Worm (Caenorhabditis elegans) whole organism, midembryonic: ENCODE measurements around the gene klp-12.

ENCODE experiments used
- cog-1 ChIP-seq: sonication (generic microtip); optimal IDR thresholded peaks from 2 replicates; lab custom pipeline; 2016; ENCODE audit warnings: missing genetic modification characterization, missing compliant biosample characterization
- klf-2 ChIP-seq: fragments of 200-800 bp; sonication (Bioruptor generic); conservative IDR thresholded peaks from 2 replicates; pipeline ENCODE4 v1.3.6; 2022; ENCODE audit warnings: missing genetic modification reagents, missing genetic modification characterization, missing compliant biosample characterization
- ztf-23 ChIP-seq: fragments of 200-800 bp; sonication (Bioruptor generic); IDR thresholded peaks from 2 replicates; pipeline ENCODE4 v1.3.6; 2022; ENCODE audit warnings: missing genetic modification reagents, missing genetic modification characterization, missing compliant biosample characterization
- ztf-29 ChIP-seq: fragments of 200-800 bp; sonication (Bioruptor generic); IDR thresholded peaks from 2 replicates; pipeline ENCODE4 v1.3.6; 2022; ENCODE audit warnings: missing genetic modification reagents, missing genetic modification characterization, missing compliant biosample characterization

ce11 chrIV:11304970-11305369 is 54.7 kb downstream of the klp-12 start:
- TF ChIP-seq ztf-29 (GFP tag; lab: Robert Waterston, UW), result no peak
- no peak for TF ChIP-seq cog-1
- no peak for TF ChIP-seq klf-2
- TF ChIP-seq ztf-23, result no peak
